Fruit fly (Drosophila melanogaster) whole organism, embryonic: ENCODE data around the gene drl.

Experiments used
- Bdp1 ChIP-seq: fragments of 200-800 bp; sonication (Bioruptor generic); optimal IDR thresholded peaks from 3 replicates; lab custom pipeline; 2016; ENCODE audit warnings: missing biosample characterization, missing genetic modification characterization
- C15 ChIP-seq: fragments of 200-800 bp; sonication (Bioruptor generic); IDR thresholded peaks from 3 replicates; pipeline ENCODE4 v1.3.6; 2022; ENCODE audit warnings: missing biosample characterization, missing genetic modification characterization
- CG10654 ChIP-seq: fragments of 200-800 bp; sonication (Bioruptor generic); optimal IDR thresholded peaks from 2 replicates; lab custom pipeline; 2016; ENCODE audit warnings: missing biosample characterization, missing genetic modification characterization
- CG13424 ChIP-seq: fragments of 200-800 bp; sonication (Bioruptor generic); optimal IDR thresholded peaks from 2 replicates; lab custom pipeline; 2019; ENCODE audit warnings: missing biosample characterization, mild to moderate bottlenecking, missing genetic modification characterization, moderate library complexity
- CG13624 ChIP-seq: fragments of 200-800 bp; sonication (Bioruptor generic); optimal IDR thresholded peaks from 2 replicates; lab custom pipeline; 2016; ENCODE audit warnings: missing biosample characterization, missing genetic modification characterization
- CG14667 ChIP-seq: fragments of 200-800 bp; sonication (Bioruptor generic); IDR thresholded peaks from 2 replicates; pipeline ENCODE4 v1.3.6; 2022; ENCODE audit warnings: missing biosample characterization, missing genetic modification characterization
- CG15073 ChIP-seq: fragments of 200-800 bp; sonication (Bioruptor generic); optimal IDR thresholded peaks from 2 replicates; lab custom pipeline; 2016; ENCODE audit warnings: missing biosample characterization, missing genetic modification characterization
- CG16863 ChIP-seq: fragments of 200-800 bp; sonication (Bioruptor generic); optimal IDR thresholded peaks from 3 replicates; lab custom pipeline; 2016; ENCODE audit warnings: missing biosample characterization, missing genetic modification characterization
- CG17328 ChIP-seq: fragments of 200-800 bp; sonication (Bioruptor generic); IDR thresholded peaks from 2 replicates; pipeline ENCODE4 v1.3.6; 2022; ENCODE audit warnings: missing biosample characterization, missing genetic modification characterization
- CG17829 ChIP-seq: fragments of 200-800 bp; optimal IDR thresholded peaks from 2 replicates; lab custom pipeline; 2019; ENCODE audit warnings: missing biosample characterization, mild to moderate bottlenecking, missing genetic modification characterization, moderate library complexity
- CG18619 ChIP-seq: fragments of 200-800 bp; sonication (Bioruptor generic); optimal IDR thresholded peaks from 3 replicates; lab custom pipeline; 2017; ENCODE audit warnings: missing biosample characterization, mild to moderate bottlenecking, missing genetic modification characterization
- CG34422 ChIP-seq: fragments of 200-800 bp; sonication (Bioruptor generic); IDR thresholded peaks from 3 replicates; pipeline ENCODE4 v1.3.6; 2022; ENCODE audit warnings: missing biosample characterization, missing genetic modification characterization
- CG5245 ChIP-seq: fragments of 200-800 bp; sonication (Bioruptor generic); optimal IDR thresholded peaks from 3 replicates; lab custom pipeline; 2016; ENCODE audit warnings: missing biosample characterization, missing genetic modification characterization
- CG6254 ChIP-seq: fragments of 200-800 bp; sonication (Bioruptor generic); optimal IDR thresholded peaks from 3 replicates; lab custom pipeline; 2017; ENCODE audit warnings: mild to moderate bottlenecking, missing biosample characterization, missing genetic modification reagents, missing genetic modification characterization
- CG6654 ChIP-seq: fragments of 200-800 bp; sonication (Bioruptor generic); optimal IDR thresholded peaks from 2 replicates; lab custom pipeline; 2017; ENCODE audit warnings: missing biosample characterization, mild to moderate bottlenecking, missing genetic modification characterization
- CG6791 ChIP-seq: fragments of 200-800 bp; sonication (Bioruptor generic); IDR thresholded peaks from 3 replicates; pipeline ENCODE4 v1.3.6; 2022; ENCODE audit warnings: missing biosample characterization, missing genetic modification characterization; ENCODE audit not compliant: partially characterized antibody
- CG7928 ChIP-seq: fragments of 200-800 bp; sonication (Bioruptor generic); optimal IDR thresholded peaks from 2 replicates; lab custom pipeline; 2017; ENCODE audit warnings: missing biosample characterization, mild to moderate bottlenecking, missing genetic modification characterization
- CG8089 ChIP-seq: fragments of 200-800 bp; sonication (Bioruptor generic); optimal IDR thresholded peaks from 3 replicates; lab custom pipeline; 2016; ENCODE audit warnings: missing biosample characterization, missing genetic modification characterization
- CG9932 ChIP-seq: fragments of 200-800 bp; sonication (Bioruptor generic); IDR thresholded peaks from 2 replicates; pipeline ENCODE4 v1.3.6; 2022; ENCODE audit warnings: missing biosample characterization, missing genetic modification characterization
- Dad ChIP-seq: fragments of 200-800 bp; sonication (Bioruptor generic); optimal IDR thresholded peaks from 3 replicates; lab custom pipeline; 2016; ENCODE audit warnings: missing biosample characterization, missing genetic modification characterization
- Dfd ChIP-seq, 2 experiments: fragments of >200 bp; optimal IDR thresholded peaks; 2 replicates each; lab custom pipeline; 2017; ENCODE audit warnings: missing biosample characterization in 2 of 2, missing genetic modification characterization in 2 of 2
- HmgZ ChIP-seq: fragments of 200-800 bp; sonication (Bioruptor generic); optimal IDR thresholded peaks from 2 replicates; lab custom pipeline; 2018; ENCODE audit warnings: missing biosample characterization, mild to moderate bottlenecking, missing genetic modification characterization
- Med ChIP-seq: fragments of 200-800 bp; sonication (Bioruptor generic); peaks from one replicate; lab custom pipeline; 2016; ENCODE audit warnings: missing biosample characterization, missing genetic modification characterization, mild to moderate bottlenecking, inconsistent platforms, moderate library complexity
- NC2β ChIP-seq: fragments of 200-800 bp; sonication (Bioruptor generic); optimal IDR thresholded peaks from 2 replicates; lab custom pipeline; 2016; ENCODE audit warnings: missing biosample characterization, missing genetic modification characterization
- Neu2 ChIP-seq: fragments of 200-800 bp; sonication (Bioruptor generic); optimal IDR thresholded peaks from 3 replicates; lab custom pipeline; 2016; ENCODE audit warnings: missing biosample characterization, missing genetic modification characterization, borderline replicate concordance
- Nf-YA ChIP-seq: fragments of 200-800 bp; sonication (Bioruptor generic); IDR thresholded peaks from 2 replicates; pipeline ENCODE4 v1.3.6; 2022; ENCODE audit warnings: missing biosample characterization, missing genetic modification characterization
- Rx ChIP-seq: fragments of 200-800 bp; sonication (Bioruptor generic); IDR thresholded peaks from 2 replicates; pipeline ENCODE4 v1.3.6; 2022; ENCODE audit warnings: missing biosample characterization, missing genetic modification characterization
- Sox100B ChIP-seq: fragments of 200-800 bp; sonication (Bioruptor generic); optimal IDR thresholded peaks from 3 replicates; lab custom pipeline; 2018; ENCODE audit warnings: missing biosample characterization, mild to moderate bottlenecking, missing genetic modification characterization
- Sox102F ChIP-seq: fragments of 200-800 bp; sonication (Bioruptor generic); optimal IDR thresholded peaks from 2 replicates; lab custom pipeline; 2018; ENCODE audit warnings: missing biosample characterization, mild to moderate bottlenecking, missing genetic modification characterization, moderate library complexity
- Stat92E ChIP-seq, 3 experiments: fragments of >200 bp in 2 of 3; fragments of 200-800 bp in 1 of 3; sonication (Bioruptor generic) in 1 of 3; optimal IDR thresholded peaks; 2 replicates each; lab custom pipeline; 2017 to 2019; ENCODE audit warnings: missing biosample characterization in 3 of 3, missing genetic modification characterization in 3 of 3, mild to moderate bottlenecking in 1 of 3, moderate library complexity in 1 of 3
- ara ChIP-seq: fragments of 200-800 bp; sonication (Bioruptor generic); IDR thresholded peaks from 2 replicates; pipeline ENCODE4 v1.3.6; 2022; ENCODE audit warnings: missing biosample characterization, missing genetic modification characterization
- btn ChIP-seq: fragments of 200-800 bp; sonication (Bioruptor generic); optimal IDR thresholded peaks from 2 replicates; lab custom pipeline; 2016; ENCODE audit warnings: missing biosample characterization, missing genetic modification characterization
- corto ChIP-seq: fragments of 200-800 bp; sonication (Bioruptor generic); optimal IDR thresholded peaks from 2 replicates; lab custom pipeline; 2016; ENCODE audit warnings: missing biosample characterization, mild to moderate bottlenecking, missing genetic modification characterization, moderate library complexity
- dan ChIP-seq: fragments of 200-800 bp; sonication (Bioruptor generic); IDR thresholded peaks from 2 replicates; pipeline ENCODE4 v1.3.6; 2022; ENCODE audit warnings: missing biosample characterization, missing genetic modification characterization
- disco-r ChIP-seq: fragments of 200-800 bp; sonication (Bioruptor generic); optimal IDR thresholded peaks from 2 replicates; lab custom pipeline; 2016; ENCODE audit warnings: missing biosample characterization, missing genetic modification characterization
- dm ChIP-seq: fragments of 200-800 bp; sonication (Bioruptor generic); optimal IDR thresholded peaks from 3 replicates; lab custom pipeline; 2016; ENCODE audit warnings: missing biosample characterization, missing genetic modification characterization
- oc ChIP-seq: fragments of 200-800 bp; sonication (Bioruptor generic); optimal IDR thresholded peaks from 2 replicates; lab custom pipeline; 2018; ENCODE audit warnings: missing biosample characterization, mild to moderate bottlenecking, missing genetic modification characterization, moderate library complexity
- org-1 ChIP-seq: fragments of 200-800 bp; sonication (Bioruptor generic); optimal IDR thresholded peaks from 2 replicates; lab custom pipeline; 2017; ENCODE audit warnings: missing biosample characterization, missing genetic modification characterization
- pb ChIP-seq: fragments of 200-800 bp; sonication (Bioruptor generic); optimal IDR thresholded peaks from 3 replicates; lab custom pipeline; 2016; ENCODE audit warnings: missing biosample characterization, missing genetic modification characterization
- pita ChIP-seq: fragments of 200-800 bp; sonication (Bioruptor generic); optimal IDR thresholded peaks from 2 replicates; lab custom pipeline; 2017; ENCODE audit warnings: missing biosample characterization, mild to moderate bottlenecking, missing genetic modification characterization
- sim ChIP-seq: fragments of 200-800 bp; sonication (Bioruptor generic); IDR thresholded peaks from 2 replicates; pipeline ENCODE4 v1.3.6; 2022; ENCODE audit warnings: missing biosample characterization, missing genetic modification characterization
- sisA ChIP-seq: fragments of 200-800 bp; sonication (Bioruptor generic); IDR thresholded peaks from 2 replicates; pipeline ENCODE4 v1.3.6; 2022; ENCODE audit warnings: missing biosample characterization, missing genetic modification characterization
- slbo ChIP-seq: fragments of 200-800 bp; sonication (Bioruptor generic); IDR thresholded peaks from 2 replicates; pipeline ENCODE4 v1.3.6; 2022; ENCODE audit warnings: missing biosample characterization, missing genetic modification characterization
- sna ChIP-seq: fragments of 200-800 bp; sonication (Bioruptor generic); IDR thresholded peaks from 2 replicates; pipeline ENCODE4 v1.3.6; 2022; ENCODE audit warnings: missing biosample characterization, missing genetic modification characterization; ENCODE audit not compliant: partially characterized antibody
- ssp ChIP-seq: fragments of 200-800 bp; sonication (Bioruptor generic); IDR thresholded peaks from 2 replicates; pipeline ENCODE4 v1.3.6; 2022; ENCODE audit warnings: missing biosample characterization, missing genetic modification characterization
- tap ChIP-seq: fragments of 200-800 bp; optimal IDR thresholded peaks from 3 replicates; lab custom pipeline; 2019; ENCODE audit warnings: missing biosample characterization, mild to moderate bottlenecking, missing genetic modification characterization, moderate library complexity
- tin ChIP-seq: fragments of 200-800 bp; sonication (Bioruptor generic); optimal IDR thresholded peaks from 3 replicates; lab custom pipeline; 2016; ENCODE audit warnings: missing biosample characterization, missing genetic modification characterization
- toy ChIP-seq: fragments of 200-800 bp; sonication (Bioruptor generic); IDR thresholded peaks from 2 replicates; pipeline ENCODE4 v1.3.6; 2022; ENCODE audit warnings: missing biosample characterization, missing genetic modification characterization
- usp ChIP-seq: fragments of >200 bp; optimal IDR thresholded peaks from 2 replicates; lab custom pipeline; 2017; ENCODE audit warnings: missing biosample characterization, missing genetic modification characterization
- vfl ChIP-seq: fragments of 200-800 bp; sonication (Bioruptor generic); optimal IDR thresholded peaks from 2 replicates; lab custom pipeline; 2016; ENCODE audit warnings: missing biosample characterization, missing genetic modification characterization

drl gene

dm6 chr2L:19141435-19142126 lies 48.6 kb upstream of the drl start (continued):
- TF ChIP-seq Stat92E (GFP tag; optimal IDR thresholded peaks at IDR 0.05; lab: Kevin White, UChicago) = peak in 1 of 3 experiments; percentile 5
- TF ChIP-seq CG17829 (tag; lab: Kevin White, UChicago) = peak; percentile 71
- TF ChIP-seq usp = no peak
- peak; percentile 36 for TF ChIP-seq CG5245
- no peak for TF ChIP-seq CG15073
- peak; percentile 45 for TF ChIP-seq CG16863 (GFP tag; lab: Kevin White, UChicago)
- TF ChIP-seq CG9932 (GFP tag; lab: Robert Waterston, UW) = peak; percentile 46; the same call in 1 of the 2 replicates
- no peak for TF ChIP-seq btn (GFP tag; lab: Kevin White, UChicago)
- peak; percentile 74 for TF ChIP-seq CG13624 (GFP tag; lab: Kevin White, UChicago)
- TF ChIP-seq sim (GFP tag; lab: Robert Waterston, UW) = no peak
- 0 out of 3 replicates have a peak, but pooled peaks have one; percentile 43 for TF ChIP-seq CG34422
- peak; percentile 34 for TF ChIP-seq disco-r
- peak; percentile 65 for TF ChIP-seq CG6254 (GFP tag; lab: Kevin White, UChicago)
- peak; percentile 71 for TF ChIP-seq org-1 (GFP tag; lab: Kevin White, UChicago)
- TF ChIP-seq dan (GFP tag; lab: Robert Waterston, UW) = no peak
- TF ChIP-seq corto = no peak
- TF ChIP-seq CG18619 = peak; percentile 74
- peak; percentile 76 for TF ChIP-seq CG13424 (tag; lab: Kevin White, UChicago)
- peak; percentile 94 for TF ChIP-seq Med
- peak; percentile 69 for TF ChIP-seq slbo (GFP tag; lab: Robert Waterston, UW)
- TF ChIP-seq sna (GFP tag; lab: Robert Waterston, UW) = no peak
- no peak for TF ChIP-seq Nf-YA (GFP tag; lab: Robert Waterston, UW)
- peak; percentile 51 for TF ChIP-seq CG7928 (GFP tag; lab: Kevin White, UChicago)
- TF ChIP-seq C15 = no peak
- peak; percentile 58 for TF ChIP-seq Sox102F (GFP tag; lab: Kevin White, UChicago)
- TF ChIP-seq Sox100B (GFP tag; lab: Kevin White, UChicago) = peak; percentile 82
- TF ChIP-seq Rx = peak; percentile 38; the same call in 1 of the 2 replicates
- TF ChIP-seq dm (GFP tag; lab: Kevin White, UChicago) = peak; percentile 34
- peak; percentile 32; the same call in 1 of the 2 replicates for TF ChIP-seq CG14667 (GFP tag; lab: Robert Waterston, UW)
- TF ChIP-seq pita (GFP tag; lab: Kevin White, UChicago) = no peak
- peak; percentile 51 for TF ChIP-seq CG6654 (GFP tag; lab: Kevin White, UChicago)
- peak; percentile 33 for TF ChIP-seq CG8089 (GFP tag; lab: Kevin White, UChicago)
- TF ChIP-seq ssp (GFP tag; lab: Robert Waterston, UW) = no peak
- peak; percentile 13 for TF ChIP-seq oc (tag; lab: Kevin White, UChicago)
- TF ChIP-seq CG10654 = peak; percentile 26
- peak; percentile 50; the same call in 1 of the 2 replicates for TF ChIP-seq ara (GFP tag; lab: Robert Waterston, UW)
- peak; percentile 42 for TF ChIP-seq pb (GFP tag; lab: Kevin White, UChicago)
- TF ChIP-seq tap = peak; percentile 55
- TF ChIP-seq Dad (GFP tag; lab: Kevin White, UChicago) = peak; percentile 48
- peak; percentile 48 for TF ChIP-seq tin (GFP tag; lab: Kevin White, UChicago)
- no peak for TF ChIP-seq vfl
- TF ChIP-seq toy (GFP tag; lab: Robert Waterston, UW) = no peak
- TF ChIP-seq CG17328 (GFP tag; lab: Robert Waterston, UW) = peak; percentile 44
- TF ChIP-seq Dfd (GFP tag; optimal IDR thresholded peaks at IDR 0.05; lab: Kevin White, UChicago) = peak in 1 of 2 experiments; percentile 23
- peak; percentile 65 for TF ChIP-seq HmgZ (tag; lab: Kevin White, UChicago)
- no peak for TF ChIP-seq Neu2 (GFP tag; lab: Kevin White, UChicago)
- peak; percentile 21; the same call in 1 of the 2 replicates for TF ChIP-seq sisA
- TF ChIP-seq Bdp1 = peak; percentile 45
- TF ChIP-seq CG6791 (GFP tag; lab: Robert Waterston, UW) = no peak
- peak; percentile 49 for TF ChIP-seq NC2β (GFP tag; lab: Kevin White, UChicago)
